Worm (Caenorhabditis elegans) whole organism, young adult: ENCODE measurements around the gene T04H1.12.

ENCODE experiments used
- C06A6.2 ChIP-seq: fragments of 200-800 bp; sonication (Bioruptor generic); conservative IDR thresholded peaks from 2 replicates; pipeline ENCODE4 v1.3.6; 2022; ENCODE audit warnings: missing genetic modification characterization, missing compliant biosample characterization
- F22D6.2 ChIP-seq: sonication (generic microtip); optimal IDR thresholded peaks from 2 replicates; lab custom pipeline; 2016; ENCODE audit warnings: mild to moderate bottlenecking, missing genetic modification characterization, missing compliant biosample characterization
- F23B12.7 ChIP-seq: sonication (generic microtip); optimal IDR thresholded peaks from 2 replicates; lab custom pipeline; 2017; ENCODE audit warnings: missing genetic modification characterization, mild to moderate bottlenecking, missing compliant biosample characterization, antibody characterized with exemption, moderate library complexity; ENCODE audit not compliant: insufficient read depth
- Y56A3A.18 ChIP-seq: fragments of 200-800 bp; sonication (Bioruptor generic); IDR thresholded peaks from 2 replicates; pipeline ENCODE4 v1.3.6; 2022; ENCODE audit warnings: missing genetic modification reagents, missing genetic modification characterization, missing compliant biosample characterization
- ZK185.1 ChIP-seq: sonication (generic microtip); optimal IDR thresholded peaks from 2 replicates; lab custom pipeline; 2016; ENCODE audit warnings: mild to moderate bottlenecking, missing genetic modification characterization, missing compliant biosample characterization; ENCODE audit not compliant: poor library complexity, severe bottlenecking
- atf-7 ChIP-seq: sonication (generic microtip); optimal IDR thresholded peaks from 2 replicates; lab custom pipeline; 2017; ENCODE audit warnings: mild to moderate bottlenecking, missing genetic modification characterization, missing compliant biosample characterization
- cebp-1 ChIP-seq, 2 experiments: fragments of 200-800 bp in 1 of 2; sonication (Bioruptor generic) in 1 of 2; sonication (generic microtip) in 1 of 2; IDR thresholded peaks in 1 of 2; optimal IDR thresholded peaks in 1 of 2; 2 replicates each; pipeline versions ENCODE4 v1.3.6 to Lab custom; 2017 to 2022; ENCODE audit warnings: missing compliant biosample characterization in 2 of 2, missing genetic modification characterization in 2 of 2, mild to moderate bottlenecking in 1 of 2, missing genetic modification reagents in 1 of 2, moderate library complexity in 1 of 2
- ceh-100 ChIP-seq: fragments of 200-800 bp; sonication (Bioruptor generic); IDR thresholded peaks from 2 replicates; pipeline ENCODE4 v1.3.6; 2022; ENCODE audit warnings: missing genetic modification reagents, missing genetic modification characterization, missing compliant biosample characterization
- ceh-27 ChIP-seq: fragments of 200-800 bp; sonication (Bioruptor generic); optimal IDR thresholded peaks from 2 replicates; lab custom pipeline; 2018; ENCODE audit warnings: mild to moderate bottlenecking, missing genetic modification characterization, moderate library complexity, missing compliant biosample characterization
- ceh-79 ChIP-seq: sonication (generic microtip); optimal IDR thresholded peaks from 2 replicates; lab custom pipeline; 2017; ENCODE audit warnings: mild to moderate bottlenecking, missing genetic modification characterization, missing compliant biosample characterization
- dox-1 ChIP-seq: fragments of 200-800 bp; sonication (Bioruptor generic); IDR thresholded peaks from 2 replicates; pipeline ENCODE4 v1.3.6; 2022; ENCODE audit warnings: missing genetic modification reagents, missing genetic modification characterization, missing compliant biosample characterization
- dpff-1 ChIP-seq: sonication (generic microtip); optimal IDR thresholded peaks from 2 replicates; lab custom pipeline; 2017; ENCODE audit warnings: mild to moderate bottlenecking, missing genetic modification characterization, missing compliant biosample characterization
- dpl-1 ChIP-seq: fragments of 150-350 bp; optimal IDR thresholded peaks from 2 replicates; lab custom pipeline; 2014; ENCODE audit warnings: missing biosample characterization, missing genetic modification reagents, missing genetic modification characterization
- hlh-12 ChIP-seq: sonication (generic microtip); optimal IDR thresholded peaks from 2 replicates; lab custom pipeline; 2016; ENCODE audit warnings: missing genetic modification characterization, missing compliant biosample characterization
- hlh-26 ChIP-seq: fragments of 200-800 bp; sonication (Bioruptor generic); conservative IDR thresholded peaks from 2 replicates; pipeline ENCODE4 v1.3.6; 2022; ENCODE audit warnings: missing genetic modification reagents, missing genetic modification characterization, missing compliant biosample characterization
- hmg-1.2 ChIP-seq: fragments of 200-800 bp; sonication (Bioruptor generic); IDR thresholded peaks from 2 replicates; pipeline ENCODE4 v1.3.6; 2022; ENCODE audit warnings: missing genetic modification reagents, missing genetic modification characterization, missing compliant biosample characterization
- hsf-1 ChIP-seq: fragments of 200-800 bp; sonication (Bioruptor generic); IDR thresholded peaks from 2 replicates; pipeline ENCODE4 v1.3.6; 2022; ENCODE audit warnings: missing genetic modification reagents, missing genetic modification characterization, missing compliant biosample characterization
- lag-1 ChIP-seq: fragments of 200-800 bp; sonication (Bioruptor generic); IDR thresholded peaks from 2 replicates; pipeline ENCODE4 v1.3.6; 2022; ENCODE audit warnings: missing genetic modification reagents, missing genetic modification characterization, missing compliant biosample characterization
- let-607 ChIP-seq, 2 experiments: fragments of 200-800 bp in 1 of 2; sonication (Bioruptor generic) in 1 of 2; sonication (generic microtip) in 1 of 2; optimal IDR thresholded peaks; 2 replicates each; lab custom pipeline; 2016 to 2018; ENCODE audit warnings: mild to moderate bottlenecking in 2 of 2, missing compliant biosample characterization in 2 of 2, missing genetic modification characterization in 2 of 2, moderate library complexity in 2 of 2, missing genotype in 1 of 2
- lin-40 ChIP-seq: sonication (generic microtip); optimal IDR thresholded peaks from 2 replicates; lab custom pipeline; 2016; ENCODE audit warnings: missing genetic modification characterization, mild to moderate bottlenecking, missing compliant biosample characterization, missing genotype, missing genetic modification reagents
- lin-54 ChIP-seq: fragments of 200-800 bp; sonication (Bioruptor generic); optimal IDR thresholded peaks from 2 replicates; lab custom pipeline; 2018; ENCODE audit warnings: mild to moderate bottlenecking, missing genetic modification characterization, missing compliant biosample characterization
- mcd-1 ChIP-seq: fragments of 200-800 bp; sonication (Bioruptor generic); IDR thresholded peaks from 2 replicates; pipeline ENCODE4 v1.3.6; 2022; ENCODE audit warnings: missing genetic modification reagents, missing genetic modification characterization, missing compliant biosample characterization
- mxl-1 ChIP-seq: sonication (generic microtip); optimal IDR thresholded peaks from 2 replicates; lab custom pipeline; 2016; ENCODE audit warnings: missing genetic modification characterization, missing compliant biosample characterization
- nhr-120 ChIP-seq: fragments of 200-800 bp; sonication (Bioruptor generic); IDR thresholded peaks from 2 replicates; pipeline ENCODE4 v1.3.6; 2022; ENCODE audit warnings: missing genetic modification characterization, missing compliant biosample characterization
- nhr-80 ChIP-seq: sonication (generic microtip); optimal IDR thresholded peaks from 2 replicates; lab custom pipeline; 2016; ENCODE audit warnings: missing genetic modification characterization, missing compliant biosample characterization
- nhr-90 ChIP-seq: sonication (generic microtip); optimal IDR thresholded peaks from 2 replicates; lab custom pipeline; 2016; ENCODE audit warnings: missing genotype, mild to moderate bottlenecking, missing genetic modification characterization, missing compliant biosample characterization
- pbrm-1 ChIP-seq: fragments of 200-800 bp; sonication (Bioruptor generic); IDR thresholded peaks from 2 replicates; pipeline ENCODE4 v1.3.6; 2022; ENCODE audit warnings: missing genetic modification reagents, missing genetic modification characterization, missing compliant biosample characterization
- repo-1 ChIP-seq: sonication (generic microtip); optimal IDR thresholded peaks from 2 replicates; lab custom pipeline; 2017; ENCODE audit warnings: mild to moderate bottlenecking, missing genetic modification characterization, missing compliant biosample characterization
- snpc-1.1 ChIP-seq: sonication (generic microtip); optimal IDR thresholded peaks from 2 replicates; lab custom pipeline; 2017; ENCODE audit warnings: missing genetic modification characterization, mild to moderate bottlenecking, missing compliant biosample characterization, antibody characterized with exemption, moderate library complexity, missing genotype, missing genetic modification reagents; ENCODE audit not compliant: insufficient read depth
- snpc-4 ChIP-seq, 5 experiments: fragments of 150-350 bp in 1 of 5; sonication (generic microtip) in 4 of 5; optimal IDR thresholded peaks; 2 replicates each; lab custom pipeline; 2014 to 2018; ENCODE audit warnings: missing genetic modification characterization in 5 of 5, missing biosample characterization in 3 of 5, antibody characterized with exemption in 2 of 5, mild to moderate bottlenecking in 2 of 5, missing compliant biosample characterization in 2 of 5, missing genotype in 2 of 5, moderate library complexity in 2 of 5, missing genetic modification reagents in 1 of 5
- somi-1 ChIP-seq: fragments of 200-800 bp; sonication (Bioruptor generic); optimal IDR thresholded peaks from 2 replicates; lab custom pipeline; 2018; ENCODE audit warnings: mild to moderate bottlenecking, missing genetic modification characterization, missing compliant biosample characterization
- sptf-2 ChIP-seq: fragments of 200-800 bp; sonication (Bioruptor generic); optimal IDR thresholded peaks from 2 replicates; lab custom pipeline; 2018; ENCODE audit warnings: mild to moderate bottlenecking, missing genetic modification characterization, missing compliant biosample characterization
- tbp1 ChIP-seq: fragments of 200-800 bp; sonication (Bioruptor generic); optimal IDR thresholded peaks from 2 replicates; lab custom pipeline; 2018; ENCODE audit warnings: mild to moderate bottlenecking, missing genetic modification characterization, missing compliant biosample characterization
- unc-130 ChIP-seq: sonication (generic microtip); optimal IDR thresholded peaks from 2 replicates; lab custom pipeline; 2016; ENCODE audit warnings: missing genetic modification reagents, missing genetic modification characterization, missing compliant biosample characterization
- unc-62 ChIP-seq: fragments of 150-350 bp; optimal IDR thresholded peaks from 2 replicates; lab custom pipeline; 2014; ENCODE audit warnings: missing biosample characterization, missing genetic modification reagents, missing genetic modification characterization
- zim-3 ChIP-seq: sonication (generic microtip); optimal IDR thresholded peaks from 2 replicates; lab custom pipeline; 2017; ENCODE audit warnings: mild to moderate bottlenecking, missing genetic modification characterization, moderate library complexity, missing compliant biosample characterization
- ztf-22 ChIP-seq: fragments of 200-800 bp; sonication (Bioruptor generic); optimal IDR thresholded peaks from 2 replicates; lab custom pipeline; 2018; ENCODE audit warnings: mild to moderate bottlenecking, missing genetic modification characterization, moderate library complexity, missing compliant biosample characterization
- ztf-26 ChIP-seq: sonication (generic microtip); optimal IDR thresholded peaks from 2 replicates; lab custom pipeline; 2017; ENCODE audit warnings: missing genetic modification characterization, missing compliant biosample characterization
- ztf-28 ChIP-seq: fragments of 200-800 bp; sonication (Bioruptor generic); IDR thresholded peaks from 2 replicates; pipeline ENCODE4 v1.3.6; 2022; ENCODE audit warnings: missing genetic modification reagents, missing genetic modification characterization, missing compliant biosample characterization
- ztf-3 ChIP-seq: fragments of 200-800 bp; sonication (Bioruptor generic); optimal IDR thresholded peaks from 2 replicates; lab custom pipeline; 2018; ENCODE audit warnings: mild to moderate bottlenecking, missing genetic modification characterization, missing compliant biosample characterization

T04H1.12 gene

DNA sequence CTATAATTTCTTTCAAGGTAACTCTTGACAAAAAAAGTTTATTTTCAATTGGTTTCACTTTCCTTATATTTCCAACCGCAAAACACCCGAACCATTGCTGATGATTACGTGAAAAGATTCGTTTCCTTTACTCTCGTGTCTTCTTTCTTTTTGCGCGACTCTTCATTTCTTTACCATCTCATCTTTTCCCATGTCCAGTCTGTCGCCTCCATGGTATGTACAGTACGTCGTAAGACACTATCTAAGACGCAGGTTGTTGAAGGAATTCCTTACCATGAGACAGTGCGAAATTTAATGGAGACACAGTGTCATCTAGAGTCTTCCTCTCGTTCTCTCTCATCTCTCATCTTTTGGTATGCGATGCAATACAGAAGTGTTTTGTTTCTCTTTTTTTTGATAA is 44.7 kb downstream of the T04H1.12 start (continued):
- peak; percentile 43 for TF ChIP-seq ZK185.1 (tag; lab: Kevin White, UChicago)
- TF ChIP-seq somi-1 (GFP tag; lab: Kevin White, UChicago), result peak; percentile 50
- peak; percentile 46 for TF ChIP-seq unc-62 (GFP tag; lab: Kevin White, UChicago)
- peak; percentile 66; the same call in 1 of the 2 replicates for TF ChIP-seq hmg-1.2 (GFP tag; lab: Robert Waterston, UW)
- TF ChIP-seq cebp-1 (GFP tag; IDR thresholded peaks at IDR 0.05; lab: Robert Waterston, UW), result no peak
- peak; percentile 56 for TF ChIP-seq cebp-1 (tag; optimal IDR thresholded peaks at IDR 0.05; lab: Kevin White, UChicago)
- no peak for TF ChIP-seq mcd-1 (GFP tag; lab: Robert Waterston, UW)
- TF ChIP-seq F23B12.7 (tag; lab: Kevin White, UChicago), result no peak
- no peak for TF ChIP-seq sptf-2 (GFP tag; lab: Kevin White, UChicago)
- peak in 1 of 2 experiments; percentile 14 for TF ChIP-seq let-607 (tag; optimal IDR thresholded peaks at IDR 0.05; lab: Kevin White, UChicago)
- peak; percentile 34 for TF ChIP-seq ceh-27 (GFP tag; lab: Kevin White, UChicago)
- no peak for TF ChIP-seq ceh-79 (tag; lab: Kevin White, UChicago)
- 0 out of 2 replicates have a peak, but pooled peaks have one; percentile 64 for TF ChIP-seq Y56A3A.18
- peak; percentile 15 for TF ChIP-seq repo-1 (tag; lab: Kevin White, UChicago)
- TF ChIP-seq snpc-4 (GFP tag; optimal IDR thresholded peaks at IDR 0.05; lab: Kevin White, UChicago), result no peak
- TF ChIP-seq snpc-4 (tag; optimal IDR thresholded peaks at IDR 0.05; lab: Kevin White, UChicago), result peak in 1 of 4 experiments; percentile 29
- no peak for TF ChIP-seq dpff-1 (tag; lab: Kevin White, UChicago)
- TF ChIP-seq lin-54 (GFP tag; lab: Kevin White, UChicago), result peak; percentile 12
- no peak for TF ChIP-seq ztf-22 (GFP tag; lab: Kevin White, UChicago)
- TF ChIP-seq dox-1 (GFP tag; lab: Robert Waterston, UW), result peak; percentile 35; the same call in 1 of the 2 replicates
- TF ChIP-seq tbp1 (GFP tag; lab: Kevin White, UChicago), result peak; percentile 20
- no peak for TF ChIP-seq zim-3
- TF ChIP-seq hlh-12 (tag; lab: Kevin White, UChicago), result no peak
- no peak for TF ChIP-seq unc-130

ce11 chrV:12300780-12301460 is 45.5 kb downstream of the T04H1.12 start:
- no peak for TF ChIP-seq nhr-90 (tag; lab: Kevin White, UChicago)
- no peak for TF ChIP-seq hlh-26 (GFP tag; lab: Robert Waterston, UW)
- peak; percentile 12 for TF ChIP-seq somi-1 (GFP tag; lab: Kevin White, UChicago)
- 0 out of 2 replicates have a peak, but pooled peaks have one; percentile 20 for TF ChIP-seq pbrm-1 (GFP tag; lab: Robert Waterston, UW)

DNA sequence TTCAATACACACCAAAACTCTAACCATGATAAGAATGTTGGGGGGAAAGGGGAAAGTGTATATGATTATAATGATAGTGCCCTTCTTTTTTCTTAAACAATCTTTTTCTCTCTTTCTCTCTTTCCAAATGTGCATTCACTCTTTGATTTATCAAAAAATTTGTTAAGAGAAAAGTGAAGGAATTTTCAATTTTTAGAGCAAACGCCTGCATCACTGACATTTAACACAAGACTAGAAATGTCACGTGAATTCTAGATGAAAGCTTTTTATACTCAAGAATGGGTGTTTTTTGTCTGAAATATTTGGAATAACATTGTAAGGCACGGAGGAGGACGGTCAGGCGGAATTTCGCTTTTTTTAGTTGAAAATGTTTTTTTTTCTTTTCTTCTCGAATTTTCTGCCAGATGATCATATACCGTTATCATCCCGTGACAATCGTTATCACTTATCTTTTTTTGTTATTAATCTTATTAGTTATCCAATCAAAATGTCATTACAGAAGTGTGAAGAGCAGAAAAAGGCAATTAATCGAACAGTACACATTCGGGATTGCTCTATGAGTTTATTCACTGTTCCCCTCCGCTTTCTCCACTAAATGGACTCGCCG is 46.6 kb downstream of the T04H1.12 start, which contains the start of the genes frm-7 and F55C5.17:
Gene frm-7, plus strand, starts transcription at position 500 of the 607 bp plus-strand sequence.
Gene F55C5.17, plus strand, starts transcription at position 557 of the 607 bp plus-strand sequence.
- no peak for TF ChIP-seq mxl-1 (tag; lab: Kevin White, UChicago)
- TF ChIP-seq Y56A3A.18, result 0 out of 2 replicates have a peak, but pooled peaks have one; percentile 27
- no peak for TF ChIP-seq ztf-3 (GFP tag; lab: Kevin White, UChicago)
- TF ChIP-seq F22D6.2 (tag; lab: Kevin White, UChicago), result no peak
- no peak for TF ChIP-seq snpc-1.1 (tag; lab: Kevin White, UChicago)
- peak; percentile 64 for TF ChIP-seq ztf-26 (tag; lab: Kevin White, UChicago)
- TF ChIP-seq cebp-1 (GFP tag; IDR thresholded peaks at IDR 0.05; lab: Robert Waterston, UW), result no peak
- TF ChIP-seq cebp-1 (tag; optimal IDR thresholded peaks at IDR 0.05; lab: Kevin White, UChicago), result peak; percentile 42
- no peak for TF ChIP-seq ceh-100 (GFP tag; lab: Robert Waterston, UW)
- no peak for TF ChIP-seq ztf-28 (GFP tag; lab: Robert Waterston, UW)
- no peak for TF ChIP-seq lag-1 (GFP tag; lab: Robert Waterston, UW)
- peak; percentile 86 for TF ChIP-seq hsf-1 (GFP tag; lab: Robert Waterston, UW)
- TF ChIP-seq nhr-120 (GFP tag; lab: Robert Waterston, UW), result no peak
- no peak for TF ChIP-seq hmg-1.2 (GFP tag; lab: Robert Waterston, UW)
- peak; percentile 48 for TF ChIP-seq lin-40
- no peak for TF ChIP-seq snpc-4 (GFP tag; optimal IDR thresholded peaks at IDR 0.05; lab: Kevin White, UChicago)
- TF ChIP-seq snpc-4 (tag; optimal IDR thresholded peaks at IDR 0.05; lab: Kevin White, UChicago), result peak in 2 of 4 experiments; percentile 6 to 15
- TF ChIP-seq dpl-1 (GFP tag; lab: Kevin White, UChicago), result no peak
- TF ChIP-seq nhr-80 (tag; lab: Kevin White, UChicago), result peak; percentile 58
- TF ChIP-seq atf-7 (tag; lab: Kevin White, UChicago), result peak; percentile 51
- no peak for TF ChIP-seq repo-1 (tag; lab: Kevin White, UChicago)
- 0 out of 2 replicates have a peak, but pooled peaks have one; percentile 37 for TF ChIP-seq C06A6.2
